Worm (Caenorhabditis elegans): ENCODE measurements around the gene W05H7.1.

- TF ChIP-seq pax-3 (tag; optimal IDR thresholded peaks at IDR 0.05) (no peak), lir-3 (tag; optimal IDR thresholded peaks at IDR 0.05; ENCODE audit: poor library complexity) (no peak), pqm-1 (tag; optimal IDR thresholded peaks at IDR 0.05) (no peak), nhr-237 (tag; optimal IDR thresholded peaks at IDR 0.05) (no peak), unc-62 (GFP tag; optimal IDR thresholded peaks at IDR 0.05) (no peak), jun-1 (tag; optimal IDR thresholded peaks at IDR 0.05) (no peak), snpc-4 (tag; optimal IDR thresholded peaks at IDR 0.05) (no peak), alr-1 (tag; optimal IDR thresholded peaks at IDR 0.05; ENCODE audit: borderline replicate concordance) (no peak), ztf-4 (tag; optimal IDR thresholded peaks at IDR 0.05) (no peak), nhr-90 (tag; optimal IDR thresholded peaks at IDR 0.05; ENCODE audit: poor library complexity) (no peak), efl-3 (GFP tag; optimal IDR thresholded peaks at IDR 0.05) (no peak)
Observed at ce11 chrX:1451240-1451639, 672 bp downstream of the W05H7.1 start.

All from whole organism, L1 larva.